Fruit fly (Drosophila melanogaster): ENCODE data around the gene Ubr3.

DNA sequence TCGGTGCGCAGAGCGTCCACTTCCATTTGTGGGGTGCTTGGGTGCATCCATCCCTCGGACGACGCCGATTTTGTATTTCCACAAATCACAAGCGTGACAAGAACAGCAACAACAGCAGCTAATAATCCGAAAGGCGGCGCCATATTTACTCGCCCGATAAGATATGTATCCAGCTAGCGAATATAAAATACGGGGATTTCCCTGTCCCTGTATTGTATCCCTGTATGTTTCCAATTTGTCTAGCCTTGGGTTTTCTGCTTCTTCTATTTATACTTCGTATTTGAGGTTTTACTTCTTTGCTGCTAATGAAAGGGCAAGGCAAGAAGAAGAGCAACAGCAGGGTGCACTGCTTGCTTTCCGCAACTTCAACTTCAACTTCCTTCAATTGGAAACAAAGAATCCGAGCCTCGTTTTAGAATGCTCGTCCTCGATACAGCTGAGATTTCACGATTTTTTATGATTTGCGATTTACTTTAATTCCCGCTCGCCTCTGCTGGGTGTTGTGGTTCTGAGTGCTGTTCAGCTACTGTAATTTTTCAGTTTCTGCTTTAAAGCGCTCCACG, 8.5 kb downstream of the Ubr3 start:
- no peak for TF ChIP-seq Pif1B (GFP tag; optimal IDR thresholded peaks at IDR 0.05)
- TF ChIP-seq CG13204 (GFP tag; optimal IDR thresholded peaks at IDR 0.05), result peak; percentile 9
- no peak for TF ChIP-seq CG34367 (tag; optimal IDR thresholded peaks at IDR 0.05)
- TF ChIP-seq Pif1A (GFP tag; optimal IDR thresholded peaks at IDR 0.05), result no peak
- no peak for TF ChIP-seq CG8301 (tag; optimal IDR thresholded peaks at IDR 0.05)
- TF ChIP-seq CG15710 (tag; optimal IDR thresholded peaks at IDR 0.05), result no peak
- TF ChIP-seq rn (GFP tag; IDR thresholded peaks at IDR 0.05), result no peak
- no peak for TF ChIP-seq D1 (tag; optimal IDR thresholded peaks at IDR 0.05)
- no peak for TF ChIP-seq Snoo (tag; optimal IDR thresholded peaks at IDR 0.05)
- no peak for TF ChIP-seq gl (tag; optimal IDR thresholded peaks at IDR 0.05)
- TF ChIP-seq Ets98B (GFP tag; IDR thresholded peaks at IDR 0.05), result no peak
- no peak for TF ChIP-seq CG10348 (GFP tag; IDR thresholded peaks at IDR 0.05)

All from whole organism, pupa.